Fruit fly (Drosophila melanogaster) whole organism, embryonic: ENCODE measurements around the gene Nopp140.

Experiments used
- Asciz ChIP-seq: fragments of 200-800 bp; sonication (Bioruptor generic); optimal IDR thresholded peaks from 2 replicates; lab custom pipeline; 2017; ENCODE audit warnings: missing biosample characterization, mild to moderate bottlenecking, missing genetic modification characterization, missing genetic modification reagents
- BEAF-32 ChIP-seq: fragments of 200-800 bp; sonication (Bioruptor generic); optimal IDR thresholded peaks from 3 replicates; lab custom pipeline; 2017; ENCODE audit warnings: missing biosample characterization, missing genetic modification characterization, mild to moderate bottlenecking, moderate library complexity, missing genetic modification reagents
- BtbVII ChIP-seq: fragments of 200-800 bp; sonication (Bioruptor generic); optimal IDR thresholded peaks from 3 replicates; lab custom pipeline; 2017; ENCODE audit warnings: missing biosample characterization, mild to moderate bottlenecking, missing genetic modification characterization
- CG10209 ChIP-seq: fragments of 200-800 bp; sonication (Bioruptor generic); optimal IDR thresholded peaks from 3 replicates; lab custom pipeline; 2017; ENCODE audit warnings: missing biosample characterization, mild to moderate bottlenecking, missing genetic modification characterization, missing genetic modification reagents
- CG10366 ChIP-seq: fragments of 200-800 bp; sonication (Bioruptor generic); IDR thresholded peaks from 2 replicates; pipeline ENCODE4 v1.3.6; 2022; ENCODE audit warnings: missing biosample characterization, missing genetic modification characterization
- CG11723 ChIP-seq: fragments of 200-800 bp; sonication (Bioruptor generic); optimal IDR thresholded peaks from 2 replicates; lab custom pipeline; 2017; ENCODE audit warnings: missing biosample characterization, mild to moderate bottlenecking, missing genetic modification characterization
- CG14710 ChIP-seq: fragments of 200-800 bp; sonication (Bioruptor generic); optimal IDR thresholded peaks from 3 replicates; lab custom pipeline; 2019; ENCODE audit warnings: missing biosample characterization, mild to moderate bottlenecking, missing genetic modification characterization, moderate library complexity
- CG15073 ChIP-seq: fragments of 200-800 bp; sonication (Bioruptor generic); optimal IDR thresholded peaks from 2 replicates; lab custom pipeline; 2016; ENCODE audit warnings: missing biosample characterization, missing genetic modification characterization
- CG17912 ChIP-seq: fragments of 200-800 bp; sonication (Bioruptor generic); optimal IDR thresholded peaks from 2 replicates; lab custom pipeline; 2018; ENCODE audit warnings: missing biosample characterization, mild to moderate bottlenecking, missing genetic modification characterization
- CG18262 ChIP-seq: fragments of 200-800 bp; optimal IDR thresholded peaks from 3 replicates; lab custom pipeline; 2019; ENCODE audit warnings: missing biosample characterization, mild to moderate bottlenecking, missing genetic modification characterization, moderate library complexity
- CG2889 ChIP-seq: fragments of 200-800 bp; sonication (Bioruptor generic); IDR thresholded peaks from 3 replicates; pipeline ENCODE4 v1.3.6; 2022; ENCODE audit warnings: missing biosample characterization, missing genetic modification characterization
- CG31388 ChIP-seq: fragments of 200-800 bp; sonication (Bioruptor generic); optimal IDR thresholded peaks from 2 replicates; lab custom pipeline; 2016; ENCODE audit warnings: missing biosample characterization, missing genetic modification characterization
- CG31441 ChIP-seq: fragments of 200-800 bp; sonication (Bioruptor generic); IDR thresholded peaks from 2 replicates; pipeline ENCODE4 v1.3.6; 2022; ENCODE audit warnings: missing biosample characterization, missing genetic modification characterization
- CG3407 ChIP-seq: fragments of 200-800 bp; sonication (Bioruptor generic); optimal IDR thresholded peaks from 2 replicates; lab custom pipeline; 2018; ENCODE audit warnings: missing biosample characterization, mild to moderate bottlenecking, missing genetic modification characterization
- CG3847 ChIP-seq: fragments of 200-800 bp; sonication (Bioruptor generic); IDR thresholded peaks from 2 replicates; pipeline ENCODE4 v1.3.6; 2022; ENCODE audit warnings: missing biosample characterization, missing genetic modification characterization
- CG4424 ChIP-seq: fragments of 200-800 bp; sonication (Bioruptor generic); optimal IDR thresholded peaks from 3 replicates; lab custom pipeline; 2016; ENCODE audit warnings: missing biosample characterization, missing genetic modification characterization
- CG4854 ChIP-seq: fragments of 200-800 bp; sonication (Bioruptor generic); optimal IDR thresholded peaks from 2 replicates; lab custom pipeline; 2016; ENCODE audit warnings: missing biosample characterization, missing genetic modification characterization, inconsistent platforms
- CG5180 ChIP-seq: fragments of 200-800 bp; sonication (Bioruptor generic); optimal IDR thresholded peaks from 3 replicates; lab custom pipeline; 2017; ENCODE audit warnings: missing biosample characterization, missing genetic modification characterization, mild to moderate bottlenecking, moderate library complexity, missing genetic modification reagents
- CG6689 ChIP-seq: fragments of 200-800 bp; sonication (Bioruptor generic); IDR thresholded peaks from 2 replicates; pipeline ENCODE4 v1.3.6; 2022; ENCODE audit warnings: missing biosample characterization, missing genetic modification characterization
- CG6813 ChIP-seq: fragments of 200-800 bp; sonication (Bioruptor generic); optimal IDR thresholded peaks from 2 replicates; lab custom pipeline; 2017; ENCODE audit warnings: missing biosample characterization, missing genetic modification characterization, mild to moderate bottlenecking, moderate library complexity, missing genetic modification reagents
- CG7987 ChIP-seq: fragments of 200-800 bp; sonication (Bioruptor generic); optimal IDR thresholded peaks from 2 replicates; lab custom pipeline; 2018; ENCODE audit warnings: missing biosample characterization, mild to moderate bottlenecking, missing genetic modification characterization, moderate library complexity
- CG8478 ChIP-seq: fragments of >200 bp; optimal IDR thresholded peaks from 2 replicates; lab custom pipeline; 2018
- CG8924 ChIP-seq: fragments of 200-800 bp; optimal IDR thresholded peaks from 3 replicates; lab custom pipeline; 2019; ENCODE audit warnings: missing biosample characterization, mild to moderate bottlenecking, missing genetic modification characterization, moderate library complexity
- CHES-1-like ChIP-seq: fragments of 200-800 bp; sonication (Bioruptor generic); optimal IDR thresholded peaks from 2 replicates; lab custom pipeline; 2016; ENCODE audit warnings: missing biosample characterization, missing genetic modification characterization
- CTCF ChIP-seq: fragments of 200-800 bp; sonication (Bioruptor generic); optimal IDR thresholded peaks from 2 replicates; lab custom pipeline; 2017; ENCODE audit warnings: missing biosample characterization, mild to moderate bottlenecking, missing genetic modification characterization, moderate library complexity
- Dad ChIP-seq: fragments of 200-800 bp; sonication (Bioruptor generic); optimal IDR thresholded peaks from 3 replicates; lab custom pipeline; 2016; ENCODE audit warnings: missing biosample characterization, missing genetic modification characterization
- HmgD ChIP-seq: fragments of 200-800 bp; sonication (Bioruptor generic); optimal IDR thresholded peaks from 3 replicates; lab custom pipeline; 2016; ENCODE audit warnings: missing biosample characterization, missing genetic modification characterization
- Mes4 ChIP-seq: fragments of 200-800 bp; sonication (Bioruptor generic); optimal IDR thresholded peaks from 2 replicates; lab custom pipeline; 2016; ENCODE audit warnings: missing biosample characterization, missing genetic modification characterization
- Rfx ChIP-seq: fragments of 200-800 bp; sonication (Bioruptor generic); IDR thresholded peaks from 2 replicates; pipeline ENCODE4 v1.3.6; 2022; ENCODE audit warnings: missing biosample characterization, missing genetic modification characterization
- YL-1 ChIP-seq: fragments of 200-800 bp; sonication (Bioruptor generic); optimal IDR thresholded peaks from 3 replicates; lab custom pipeline; 2017; ENCODE audit warnings: missing biosample characterization, mild to moderate bottlenecking, missing genetic modification characterization
- bab2 ChIP-seq: fragments of 200-800 bp; sonication (Bioruptor generic); optimal IDR thresholded peaks from 2 replicates; lab custom pipeline; 2016; ENCODE audit warnings: missing biosample characterization, missing genetic modification characterization
- bigmax ChIP-seq: fragments of 200-800 bp; sonication (Bioruptor generic); optimal IDR thresholded peaks from 2 replicates; lab custom pipeline; 2018; ENCODE audit warnings: missing biosample characterization, mild to moderate bottlenecking, missing genetic modification characterization
- bsh ChIP-seq, 2 experiments: fragments of 200-800 bp; sonication (Bioruptor generic); optimal IDR thresholded peaks; 2 replicates each; lab custom pipeline; 2017 to 2018; ENCODE audit warnings: mild to moderate bottlenecking in 2 of 2, missing biosample characterization in 2 of 2, missing genetic modification characterization in 2 of 2, moderate library complexity in 1 of 2
- btn ChIP-seq: fragments of 200-800 bp; sonication (Bioruptor generic); optimal IDR thresholded peaks from 2 replicates; lab custom pipeline; 2016; ENCODE audit warnings: missing biosample characterization, missing genetic modification characterization
- chif ChIP-seq, 2 experiments: fragments of 200-800 bp; sonication (Bioruptor generic); optimal IDR thresholded peaks; 3 replicates each; lab custom pipeline; 2016; ENCODE audit warnings: missing biosample characterization in 2 of 2, missing genetic modification characterization in 2 of 2
- crc ChIP-seq: fragments of 200-800 bp; sonication (Bioruptor generic); optimal IDR thresholded peaks from 2 replicates; lab custom pipeline; 2016; ENCODE audit warnings: missing biosample characterization, missing genetic modification characterization
- gfzf ChIP-seq: fragments of 200-800 bp; sonication (Bioruptor generic); optimal IDR thresholded peaks from 2 replicates; lab custom pipeline; 2016; ENCODE audit warnings: missing biosample characterization, mild to moderate bottlenecking, missing genetic modification characterization, moderate library complexity
- jumu ChIP-seq: fragments of 200-800 bp; sonication (Bioruptor generic); optimal IDR thresholded peaks from 3 replicates; lab custom pipeline; 2016; ENCODE audit warnings: missing biosample characterization, missing genetic modification characterization
- pan ChIP-seq, 4 experiments: fragments of >200 bp in 3 of 4; fragments of 200-800 bp in 1 of 4; sonication (Bioruptor generic) in 1 of 4; optimal IDR thresholded peaks in 3 of 4; IDR thresholded peaks in 1 of 4; 2 replicates each; pipeline versions ENCODE4 v1.3.6 to Lab custom; 2017 to 2022; ENCODE audit warnings: missing biosample characterization in 2 of 4, missing genetic modification characterization in 2 of 4, mixed read lengths in 1 of 4
- pita ChIP-seq: fragments of 200-800 bp; sonication (Bioruptor generic); optimal IDR thresholded peaks from 2 replicates; lab custom pipeline; 2017; ENCODE audit warnings: missing biosample characterization, mild to moderate bottlenecking, missing genetic modification characterization
- prd ChIP-seq, 3 experiments: fragments of >200 bp in 2 of 3; fragments of 200-800 bp in 1 of 3; sonication (Bioruptor generic) in 1 of 3; optimal IDR thresholded peaks in 2 of 3; IDR thresholded peaks in 1 of 3; 2 replicates in 2 of 3; 3 replicates in 1 of 3; pipeline versions ENCODE4 v1.3.6 to Lab custom; 2017 to 2022; ENCODE audit warnings: missing biosample characterization in 1 of 3, missing genetic modification characterization in 1 of 3
- pros ChIP-seq: fragments of 200-800 bp; sonication (Bioruptor generic); optimal IDR thresholded peaks from 3 replicates; lab custom pipeline; 2019; ENCODE audit warnings: missing biosample characterization, mild to moderate bottlenecking, missing genetic modification characterization, moderate library complexity
- psq ChIP-seq: fragments of 200-800 bp; sonication (Bioruptor generic); optimal IDR thresholded peaks from 2 replicates; lab custom pipeline; 2017; ENCODE audit warnings: missing biosample characterization, missing genetic modification characterization
- schlank ChIP-seq: fragments of 200-800 bp; sonication (Bioruptor generic); optimal IDR thresholded peaks from 2 replicates; lab custom pipeline; 2018; ENCODE audit warnings: missing biosample characterization, mild to moderate bottlenecking, missing genetic modification characterization
- seq ChIP-seq: fragments of 200-800 bp; sonication (Bioruptor generic); IDR thresholded peaks from 2 replicates; pipeline ENCODE4 v1.3.6; 2022; ENCODE audit warnings: missing biosample characterization, missing genetic modification characterization
- sug ChIP-seq: fragments of 200-800 bp; optimal IDR thresholded peaks from 2 replicates; lab custom pipeline; 2019; ENCODE audit warnings: missing biosample characterization, mild to moderate bottlenecking, missing genetic modification characterization, moderate library complexity
- unc-4 ChIP-seq: fragments of 200-800 bp; sonication (Bioruptor generic); IDR thresholded peaks from 2 replicates; pipeline ENCODE4 v1.3.6; 2022; ENCODE audit warnings: missing biosample characterization, missing genetic modification characterization; ENCODE audit not compliant: partially characterized antibody
- zf30C ChIP-seq: fragments of 200-800 bp; sonication (Bioruptor generic); optimal IDR thresholded peaks from 3 replicates; lab custom pipeline; 2018; ENCODE audit warnings: missing biosample characterization, mild to moderate bottlenecking, missing genetic modification characterization

Nopp140 gene

dm6 chr3L:21839720-21840641 lies 7.4 kb downstream of the Nopp140 start (continued):
- TF ChIP-seq YL-1 (GFP tag; lab: Kevin White, UChicago): peak; percentile 63
- TF ChIP-seq bab2: peak; percentile 89
- peak; percentile 91 to 94 for TF ChIP-seq bsh (GFP tag; optimal IDR thresholded peaks at IDR 0.05; lab: Kevin White, UChicago)
- peak; percentile 90 for TF ChIP-seq CG11723
- TF ChIP-seq unc-4 (GFP tag; lab: Robert Waterston, UW): no peak
- TF ChIP-seq CG3847 (GFP tag; lab: Robert Waterston, UW): peak; percentile 88
- TF ChIP-seq sug (tag; lab: Kevin White, UChicago): peak; percentile 100
- peak; percentile 92 for TF ChIP-seq BtbVII (GFP tag; lab: Kevin White, UChicago)
- TF ChIP-seq psq: peak; percentile 38
- peak; percentile 90 for TF ChIP-seq CHES-1-like (GFP tag; lab: Kevin White, UChicago)
- TF ChIP-seq pan (optimal IDR thresholded peaks at IDR 0.05; lab: Kevin White, UChicago): no peak
- TF ChIP-seq pan (GFP tag; optimal IDR thresholded peaks at IDR 0.05 in 1 of 2, IDR thresholded peaks at IDR 0.05 in 1 of 2): peak in 1 of 2 experiments; percentile 95
- TF ChIP-seq BEAF-32: peak; percentile 12
- peak; percentile 93 for TF ChIP-seq CG6813
- peak; percentile 94 for TF ChIP-seq Rfx (GFP tag; lab: Robert Waterston, UW)
- peak; percentile 87 to 92 for TF ChIP-seq chif (GFP tag; optimal IDR thresholded peaks at IDR 0.05; lab: Kevin White, UChicago)
- peak; percentile 57 for TF ChIP-seq CG15073 (GFP tag; lab: Kevin White, UChicago)
- TF ChIP-seq CG10209 (GFP tag; lab: Kevin White, UChicago): peak; percentile 93
- peak; percentile 13 for TF ChIP-seq bigmax (GFP tag; lab: Kevin White, UChicago)
- peak; percentile 95 for TF ChIP-seq CG6689 (GFP tag; lab: Robert Waterston, UW)
- TF ChIP-seq CG3407 (GFP tag; lab: Kevin White, UChicago): peak; percentile 81
- TF ChIP-seq schlank: peak; percentile 73
- TF ChIP-seq jumu (GFP tag; lab: Kevin White, UChicago): peak; percentile 92
- peak; percentile 76 for TF ChIP-seq CG5180 (GFP tag; lab: Kevin White, UChicago)
- TF ChIP-seq Asciz: peak; percentile 93
- TF ChIP-seq CG4854 (GFP tag; lab: Kevin White, UChicago): peak; percentile 91
- peak; percentile 96 for TF ChIP-seq CG18262 (tag; lab: Kevin White, UChicago)
- TF ChIP-seq pita (GFP tag; lab: Kevin White, UChicago): no peak
- no peak for TF ChIP-seq pros
- no peak for TF ChIP-seq CG17912
- no peak for TF ChIP-seq zf30C
- TF ChIP-seq CG7987: peak; percentile 69
- peak; percentile 90 for TF ChIP-seq btn (GFP tag; lab: Kevin White, UChicago)
- no peak for TF ChIP-seq CG8478 (lab: Kevin White, UChicago)
- TF ChIP-seq CG14710 (tag; lab: Kevin White, UChicago): peak; percentile 87
- TF ChIP-seq CTCF (GFP tag; lab: Kevin White, UChicago): peak; percentile 63
- peak; percentile 92 for TF ChIP-seq seq (GFP tag; lab: Robert Waterston, UW)
- TF ChIP-seq CG10366 (GFP tag; lab: Robert Waterston, UW): peak; percentile 88
- TF ChIP-seq prd (optimal IDR thresholded peaks at IDR 0.05; lab: Kevin White, UChicago): no peak
- peak; percentile 94 for TF ChIP-seq prd (GFP tag; IDR thresholded peaks at IDR 0.05; lab: Robert Waterston, UW)
- TF ChIP-seq Dad (GFP tag; lab: Kevin White, UChicago): peak; percentile 90
- TF ChIP-seq crc (GFP tag; lab: Kevin White, UChicago): peak; percentile 92
- peak; percentile 83 for TF ChIP-seq CG31388 (GFP tag; lab: Kevin White, UChicago)
- peak; percentile 76 for TF ChIP-seq HmgD
- TF ChIP-seq gfzf (GFP tag; lab: Kevin White, UChicago): peak; percentile 4
- peak; percentile 94 for TF ChIP-seq CG8924
- TF ChIP-seq CG4424 (GFP tag; lab: Kevin White, UChicago): peak; percentile 94
- TF ChIP-seq Mes4 (GFP tag; lab: Kevin White, UChicago): peak; percentile 92
- TF ChIP-seq CG2889 (GFP tag; lab: Robert Waterston, UW): peak; percentile 86
- peak; percentile 98 for TF ChIP-seq CG31441 (GFP tag; lab: Robert Waterston, UW)
